Worm (Caenorhabditis elegans): Measurements from ENCODE around the gene srb-5.

The srb-5 gene

DNA sequence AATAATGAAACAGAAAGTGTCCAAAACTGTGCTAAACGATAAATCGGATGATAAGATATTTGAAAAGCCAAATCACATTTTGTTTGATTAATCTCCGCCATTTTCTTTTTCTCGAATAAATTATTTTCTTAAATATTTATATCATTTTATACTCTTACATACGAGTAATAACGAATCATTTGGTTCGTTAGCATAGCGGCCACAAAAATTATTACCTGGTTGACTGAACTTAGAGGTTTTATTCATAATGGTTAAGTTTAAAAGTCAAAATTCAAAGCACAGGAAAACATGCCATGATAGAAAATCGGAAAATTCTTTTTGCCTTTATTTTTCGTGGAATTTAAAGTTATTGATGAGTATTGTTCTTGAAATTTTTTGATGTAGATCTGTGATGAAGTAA is at the start of gene srb-5:
srb-5 (minus strand) TSS at position 101 of the 400 bp plus-strand sequence.
- TF ChIP-seq cog-1 (tag; optimal IDR thresholded peaks at IDR 0.05) (no peak), klf-2 (GFP tag; conservative IDR thresholded peaks at IDR 0.05) (no peak), ref-1 (GFP tag; conservative IDR thresholded peaks at IDR 0.05) (no peak), med-1 (GFP tag; optimal IDR thresholded peaks at IDR 0.05; ENCODE audit: insufficient read depth) (no peak), flt-1 (GFP tag; IDR thresholded peaks at IDR 0.05) (no peak)

DNA sequence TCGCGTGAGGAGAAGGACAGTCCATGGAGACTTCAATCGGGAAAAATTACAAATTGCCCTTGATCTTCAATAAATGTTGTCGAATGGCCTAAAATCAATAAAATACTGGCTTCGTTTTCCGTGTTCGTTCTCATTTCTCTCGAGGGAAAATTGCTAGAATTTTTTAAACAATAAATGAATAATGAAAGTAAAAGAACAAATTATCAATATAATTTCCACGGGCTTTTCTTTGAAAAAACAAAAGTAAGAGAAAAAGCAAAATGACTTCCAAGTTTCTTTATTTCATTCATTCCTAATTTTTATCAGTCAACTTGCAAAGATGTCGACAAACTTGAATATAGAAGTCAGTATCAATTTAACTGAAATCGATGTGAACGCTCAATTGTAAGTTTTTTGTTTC is 49.5 kb upstream of the srb-5 start, which contains the start of gene C34F11.1:
C34F11.1 (plus strand) TSS at position 301 of the 400 bp plus-strand sequence.
- TF ChIP-seq med-1 (GFP tag; optimal IDR thresholded peaks at IDR 0.05; ENCODE audit: insufficient read depth), result no peak
- TF ChIP-seq ztf-29 (GFP tag; IDR thresholded peaks at IDR 0.05), result no peak
- no peak for TF ChIP-seq ref-1 (GFP tag; conservative IDR thresholded peaks at IDR 0.05)
- no peak for TF ChIP-seq klf-2 (GFP tag; conservative IDR thresholded peaks at IDR 0.05)
- TF ChIP-seq tab-1 (GFP tag; IDR thresholded peaks at IDR 0.05), result no peak
- no peak for TF ChIP-seq cog-1 (tag; optimal IDR thresholded peaks at IDR 0.05)
- no peak for TF ChIP-seq T22C8.4 (GFP tag; IDR thresholded peaks at IDR 0.05)
- TF ChIP-seq ztf-23 (GFP tag; IDR thresholded peaks at IDR 0.05), result no peak
- no peak for TF ChIP-seq flt-1 (GFP tag; IDR thresholded peaks at IDR 0.05)

ce11 chrII:5211970-5212369 is 48.8 kb upstream of the srb-5 start, which contains the start of gene C34F11.2:
TSS of gene C34F11.2 (plus strand) at chrII:5212270.
- no peak for TF ChIP-seq cog-1 (tag; optimal IDR thresholded peaks at IDR 0.05)
- no peak for TF ChIP-seq flt-1 (GFP tag; IDR thresholded peaks at IDR 0.05)
- no peak for TF ChIP-seq ztf-29 (GFP tag; IDR thresholded peaks at IDR 0.05)
- TF ChIP-seq tab-1 (GFP tag; IDR thresholded peaks at IDR 0.05), result no peak
- no peak for TF ChIP-seq T22C8.4 (GFP tag; IDR thresholded peaks at IDR 0.05)
- TF ChIP-seq klf-2 (GFP tag; conservative IDR thresholded peaks at IDR 0.05), result no peak
- TF ChIP-seq ref-1 (GFP tag; conservative IDR thresholded peaks at IDR 0.05), result no peak
- TF ChIP-seq ztf-23 (GFP tag; IDR thresholded peaks at IDR 0.05), result no peak
- no peak for TF ChIP-seq med-1 (GFP tag; optimal IDR thresholded peaks at IDR 0.05; ENCODE audit: insufficient read depth)

DNA sequence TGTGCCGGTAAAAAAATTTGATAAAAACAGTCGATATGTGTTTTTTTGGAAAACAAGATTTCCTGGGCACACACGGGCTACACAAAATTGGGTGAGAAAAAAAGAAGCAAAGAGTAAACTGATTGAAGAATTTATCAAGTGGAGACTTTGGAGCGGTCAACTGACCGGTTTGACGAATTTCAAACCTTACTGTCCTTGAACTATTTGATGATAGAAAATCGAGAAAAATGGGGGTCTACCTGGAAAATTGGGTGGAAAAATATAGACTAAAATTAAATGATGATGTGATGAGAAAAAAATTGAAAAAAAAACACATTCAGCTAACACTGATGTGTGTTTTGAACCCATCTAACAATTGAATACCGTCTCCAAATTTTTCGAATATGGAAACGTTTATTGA is 47.6 kb upstream of the srb-5 start, which contains the start of gene C34F11.8:
C34F11.8 (minus strand) TSS at position 135 of the 400 bp plus-strand sequence.
- TF ChIP-seq tab-1 (GFP tag; IDR thresholded peaks at IDR 0.05) (no peak), med-1 (GFP tag; optimal IDR thresholded peaks at IDR 0.05; ENCODE audit: insufficient read depth) (no peak), T22C8.4 (GFP tag; IDR thresholded peaks at IDR 0.05) (no peak), ztf-29 (GFP tag; IDR thresholded peaks at IDR 0.05) (no peak), ztf-23 (GFP tag; IDR thresholded peaks at IDR 0.05) (no peak), klf-2 (GFP tag; conservative IDR thresholded peaks at IDR 0.05) (no peak), ref-1 (GFP tag; conservative IDR thresholded peaks at IDR 0.05) (no peak)

DNA sequence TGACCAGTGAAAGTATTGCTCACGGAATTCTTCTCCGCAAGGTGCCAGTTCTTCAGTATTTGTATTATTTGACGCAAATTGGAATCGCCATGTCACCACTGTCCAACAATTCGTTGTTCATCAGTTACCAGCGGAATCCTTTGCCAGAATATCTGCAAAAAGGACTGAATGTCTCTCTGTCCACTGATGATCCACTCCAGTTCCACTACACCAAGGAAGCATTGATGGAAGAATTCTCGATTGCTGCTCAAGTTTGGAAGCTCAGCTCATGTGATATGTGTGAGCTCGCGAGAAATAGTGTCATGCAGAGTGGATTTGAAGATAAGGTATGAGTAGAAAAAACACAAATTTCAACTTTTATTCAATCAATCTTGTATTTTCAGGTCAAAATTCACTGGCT is 45.9 kb upstream of the srb-5 start:
- TF ChIP-seq ztf-29 (GFP tag; IDR thresholded peaks at IDR 0.05) (no peak), med-1 (GFP tag; optimal IDR thresholded peaks at IDR 0.05; ENCODE audit: insufficient read depth) (no peak), cog-1 (tag; optimal IDR thresholded peaks at IDR 0.05) (no peak), ref-1 (GFP tag; conservative IDR thresholded peaks at IDR 0.05) (no peak), flt-1 (GFP tag; IDR thresholded peaks at IDR 0.05) (no peak), T22C8.4 (GFP tag; IDR thresholded peaks at IDR 0.05) (no peak), tab-1 (GFP tag; IDR thresholded peaks at IDR 0.05) (no peak), klf-2 (GFP tag; conservative IDR thresholded peaks at IDR 0.05) (no peak), ztf-23 (GFP tag; IDR thresholded peaks at IDR 0.05) (no peak)

DNA sequence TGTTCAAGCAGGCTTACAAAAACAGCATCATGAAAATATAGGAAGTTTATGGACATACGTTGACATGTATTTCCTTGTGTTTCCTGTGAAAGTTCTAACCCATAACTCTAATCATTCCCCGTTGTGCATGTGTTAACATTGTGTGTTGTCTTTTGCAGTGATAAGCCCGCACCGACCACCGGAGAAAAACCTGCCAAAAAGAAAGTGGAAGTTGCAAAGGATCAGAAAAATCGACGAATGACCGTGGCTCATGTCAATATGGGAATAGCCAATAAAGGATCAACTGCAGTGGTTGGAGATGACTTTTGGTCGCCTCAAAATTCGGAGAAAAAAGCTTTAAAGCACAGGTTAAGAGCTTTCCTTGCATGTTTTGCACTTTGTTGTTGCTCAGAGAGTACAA is 42.1 kb upstream of the srb-5 start:
- no peak for TF ChIP-seq T22C8.4 (GFP tag; IDR thresholded peaks at IDR 0.05)
- TF ChIP-seq ref-1 (GFP tag; conservative IDR thresholded peaks at IDR 0.05), result no peak
- TF ChIP-seq med-1 (GFP tag; optimal IDR thresholded peaks at IDR 0.05; ENCODE audit: insufficient read depth), result no peak
- no peak for TF ChIP-seq cog-1 (tag; optimal IDR thresholded peaks at IDR 0.05)
- no peak for TF ChIP-seq ztf-29 (GFP tag; IDR thresholded peaks at IDR 0.05)
- no peak for TF ChIP-seq tab-1 (GFP tag; IDR thresholded peaks at IDR 0.05)
- no peak for TF ChIP-seq flt-1 (GFP tag; IDR thresholded peaks at IDR 0.05)
- no peak for TF ChIP-seq klf-2 (GFP tag; conservative IDR thresholded peaks at IDR 0.05)
- no peak for TF ChIP-seq ztf-23 (GFP tag; IDR thresholded peaks at IDR 0.05)

- TF ChIP-seq cog-1 (tag; optimal IDR thresholded peaks at IDR 0.05) (no peak), ztf-23 (GFP tag; IDR thresholded peaks at IDR 0.05) (no peak), klf-2 (GFP tag; conservative IDR thresholded peaks at IDR 0.05) (no peak), flt-1 (GFP tag; IDR thresholded peaks at IDR 0.05) (no peak), ztf-29 (GFP tag; IDR thresholded peaks at IDR 0.05) (no peak), ref-1 (GFP tag; conservative IDR thresholded peaks at IDR 0.05) (no peak), T22C8.4 (GFP tag; IDR thresholded peaks at IDR 0.05) (no peak), med-1 (GFP tag; optimal IDR thresholded peaks at IDR 0.05; ENCODE audit: insufficient read depth) (no peak), tab-1 (GFP tag; IDR thresholded peaks at IDR 0.05) (no peak)
Observed at ce11 chrII:5202930-5203329, 39.7 kb upstream of the srb-5 start, which contains the start of gene ampd-1. TSS of gene ampd-1 (plus strand) at chrII:5203322.

ce11 chrII:5201922-5202562 is 38.9 kb upstream of the srb-5 start:
- TF ChIP-seq flt-1 (GFP tag; IDR thresholded peaks at IDR 0.05) (no peak), med-1 (GFP tag; optimal IDR thresholded peaks at IDR 0.05; ENCODE audit: insufficient read depth) (no peak), ztf-29 (GFP tag; IDR thresholded peaks at IDR 0.05) (no peak)

DNA sequence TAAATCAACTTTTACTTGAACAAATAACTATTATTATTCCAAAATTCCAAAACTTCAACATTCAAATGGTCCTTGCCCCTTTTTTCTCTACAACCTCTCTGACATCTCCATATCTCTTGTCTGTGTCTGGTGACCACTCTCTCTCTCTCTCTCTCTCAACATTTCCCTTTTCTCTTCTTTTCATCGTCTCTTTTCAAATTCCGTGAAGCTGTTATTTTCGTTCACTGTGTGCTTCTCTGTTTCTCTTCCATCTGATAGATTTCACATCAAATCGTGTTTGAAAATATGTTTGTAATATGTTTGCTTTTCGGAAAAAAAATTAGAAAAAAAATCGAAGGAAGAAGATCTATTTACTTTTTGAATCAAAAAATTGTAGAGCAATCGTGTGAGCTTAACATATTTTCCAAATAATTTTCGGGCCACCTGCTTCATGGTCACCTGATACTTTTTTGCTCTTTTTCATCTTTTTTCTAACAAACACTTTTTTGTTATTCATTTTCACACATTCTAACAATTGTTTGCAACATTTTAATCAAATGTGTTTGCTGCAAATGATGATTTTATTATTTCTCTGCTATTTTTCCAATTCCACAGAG is 37.9 kb upstream of the srb-5 start:
- no peak for TF ChIP-seq ztf-23 (GFP tag; IDR thresholded peaks at IDR 0.05)
- no peak for TF ChIP-seq ztf-29 (GFP tag; IDR thresholded peaks at IDR 0.05)
- no peak for TF ChIP-seq ref-1 (GFP tag; conservative IDR thresholded peaks at IDR 0.05)
- TF ChIP-seq tab-1 (GFP tag; IDR thresholded peaks at IDR 0.05), result no peak
- TF ChIP-seq klf-2 (GFP tag; conservative IDR thresholded peaks at IDR 0.05), result no peak
- TF ChIP-seq med-1 (GFP tag; optimal IDR thresholded peaks at IDR 0.05; ENCODE audit: insufficient read depth), result no peak
- no peak for TF ChIP-seq T22C8.4 (GFP tag; IDR thresholded peaks at IDR 0.05)
- no peak for TF ChIP-seq flt-1 (GFP tag; IDR thresholded peaks at IDR 0.05)
- TF ChIP-seq cog-1 (tag; optimal IDR thresholded peaks at IDR 0.05), result no peak

Data from whole organism, midembryonic.